Worm (Caenorhabditis elegans) whole organism, L1 larva: Measurements from ENCODE around the gene gur-3.

ENCODE experiments used
- aha-1 ChIP-seq: fragments of 150-350 bp; optimal IDR thresholded peaks from 2 replicates; lab custom pipeline; 2014; ENCODE audit warnings: missing biosample characterization, missing genetic modification characterization
- egl-27 ChIP-seq, 2 experiments: fragments of 150-350 bp in 1 of 2; sonication (generic microtip); optimal IDR thresholded peaks; 3 replicates each; lab custom pipeline; 2017 to 2018; ENCODE audit warnings: missing biosample characterization in 2 of 2, missing genetic modification characterization in 2 of 2, missing genetic modification reagents in 2 of 2
- jun-1 ChIP-seq: fragments of 150-350 bp; optimal IDR thresholded peaks from 2 replicates; lab custom pipeline; 2014; ENCODE audit warnings: missing biosample characterization, missing genetic modification reagents, missing genetic modification characterization
- mep-1 ChIP-seq: fragments of 150-350 bp; optimal IDR thresholded peaks from 2 replicates; lab custom pipeline; 2014; ENCODE audit warnings: missing biosample characterization, missing genetic modification characterization
- snpc-4 ChIP-seq: fragments of 150-350 bp; optimal IDR thresholded peaks from 2 replicates; lab custom pipeline; 2014; ENCODE audit warnings: missing biosample characterization, missing genetic modification characterization
- unc-62 ChIP-seq: fragments of 150-350 bp; optimal IDR thresholded peaks from 2 replicates; lab custom pipeline; 2014; ENCODE audit warnings: missing biosample characterization, missing genetic modification reagents, missing genetic modification characterization

- TF ChIP-seq snpc-4 (tag; lab: Kevin White, UChicago) (no peak), egl-27 (tag; optimal IDR thresholded peaks at IDR 0.05; lab: Kevin White, UChicago) (no peak), jun-1 (tag; lab: Kevin White, UChicago) (no peak), mep-1 (tag; lab: Kevin White, UChicago) (no peak), aha-1 (no peak), unc-62 (GFP tag; lab: Kevin White, UChicago) (no peak)
These were observed 29.1 kb downstream of the gur-3 start for ce11 chrX:10376989-10377388.
